Worm (Caenorhabditis elegans) whole organism, dauer: ENCODE data around the gene mvb-12.

Experiments
- unc-62 ChIP-seq: sonication (generic microtip); optimal IDR thresholded peaks from 2 replicates; lab custom pipeline; 2017; ENCODE audit warnings: missing biosample characterization, missing genetic modification reagents, missing genetic modification characterization

Gene mvb-12

ce11 chrIV:7830151-7830550 lies at the start of gene mvb-12:
mvb-12 (plus strand) TSS chrIV:7830525.
- TF ChIP-seq unc-62 (GFP tag; lab: Kevin White, UChicago): no peak

- TF ChIP-seq unc-62 (GFP tag; lab: Kevin White, UChicago): no peak
Observed at ce11 chrIV:7782292-7782691, 48.0 kb upstream of the mvb-12 start, which contains the start of gene sec-10. sec-10 (minus strand) TSS chrIV:7782499.

DNA sequence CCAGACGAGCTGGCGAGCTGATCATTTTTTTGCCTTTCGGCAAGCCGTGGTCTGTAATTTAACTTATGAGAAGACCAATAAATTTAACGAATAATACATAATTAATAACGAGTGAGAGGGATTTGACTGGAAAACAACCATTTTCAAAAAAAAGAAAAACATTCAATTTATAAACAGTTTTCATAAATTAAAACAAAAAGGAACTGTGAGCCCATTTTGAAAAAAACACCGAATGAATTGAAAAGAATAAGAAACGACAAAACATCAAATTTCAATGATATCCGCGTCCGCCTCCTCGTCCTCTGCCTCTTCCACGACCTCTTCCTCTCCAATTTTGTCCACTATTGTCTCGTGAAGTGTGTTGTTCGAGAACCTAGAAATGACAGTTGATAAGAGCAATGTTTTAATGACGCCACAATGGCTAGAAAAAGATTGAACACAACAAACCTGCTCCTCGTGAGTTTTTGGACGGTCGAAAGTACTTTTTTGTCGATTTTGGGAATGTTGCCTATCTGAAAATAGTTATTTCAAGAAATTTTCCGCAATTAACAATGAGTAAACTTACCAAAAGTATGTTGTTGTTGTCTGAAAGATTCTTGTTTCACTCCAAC lies 46.4 kb upstream of the mvb-12 start, which contains the start of gene tag-321:
Gene tag-321, minus strand, starts transcription at position 51 of the 611 bp plus-strand sequence.
- no peak for TF ChIP-seq unc-62 (GFP tag; lab: Kevin White, UChicago)

DNA sequence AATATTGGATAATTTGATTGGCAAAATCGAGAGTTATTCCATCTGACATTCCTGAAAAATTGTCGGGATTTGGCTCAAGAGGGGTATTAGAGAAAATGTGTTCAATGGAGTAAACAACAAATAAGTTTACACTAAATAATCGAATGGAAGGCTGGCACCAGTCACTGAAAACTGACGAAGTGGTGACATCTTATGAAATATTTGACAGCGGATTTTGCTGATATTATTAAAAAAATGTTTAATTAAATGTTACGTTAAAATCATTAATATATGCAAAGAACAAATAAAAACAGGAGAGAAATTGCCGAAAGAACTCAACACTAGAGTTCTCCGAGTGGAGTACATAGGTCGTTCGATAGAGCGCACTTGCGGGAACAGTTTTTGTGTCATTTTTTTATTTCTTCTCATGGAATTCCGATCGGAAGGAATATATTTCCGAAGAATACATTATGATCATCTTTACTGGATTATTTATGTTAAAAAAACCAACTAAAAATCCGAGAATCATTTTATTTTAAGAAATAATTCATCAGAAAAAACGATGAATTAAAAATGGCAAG lies 44.7 kb upstream of the mvb-12 start, which contains the start of gene tag-322:
Gene tag-322, minus strand, starts transcription at position 51 of the 560 bp plus-strand sequence.
- TF ChIP-seq unc-62 (GFP tag; lab: Kevin White, UChicago): no peak

DNA sequence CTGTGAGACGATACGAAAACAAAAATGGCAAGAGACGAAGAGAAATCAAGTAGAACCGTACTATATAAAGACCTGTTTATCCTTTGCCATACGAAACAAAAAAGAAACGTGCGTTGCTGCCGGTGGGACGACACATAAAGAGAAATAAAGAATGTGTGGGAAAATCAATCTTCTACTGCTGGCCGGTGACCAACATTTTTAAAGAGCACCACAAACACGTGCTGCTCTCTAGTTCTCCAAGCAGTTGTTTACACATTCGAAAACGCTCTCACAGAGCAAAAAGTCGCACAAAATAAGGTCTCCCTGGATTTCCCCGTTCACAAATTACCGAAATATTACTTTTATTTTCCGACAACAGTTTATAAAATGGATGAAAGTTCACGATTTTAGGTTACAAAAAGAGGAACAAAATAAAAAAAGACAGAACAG lies 40.8 kb upstream of the mvb-12 start, which contains the start of gene imp-3:
Gene imp-3, minus strand, starts transcription at position 93 of the 429 bp plus-strand sequence.
- TF ChIP-seq unc-62 (GFP tag; lab: Kevin White, UChicago): no peak

DNA sequence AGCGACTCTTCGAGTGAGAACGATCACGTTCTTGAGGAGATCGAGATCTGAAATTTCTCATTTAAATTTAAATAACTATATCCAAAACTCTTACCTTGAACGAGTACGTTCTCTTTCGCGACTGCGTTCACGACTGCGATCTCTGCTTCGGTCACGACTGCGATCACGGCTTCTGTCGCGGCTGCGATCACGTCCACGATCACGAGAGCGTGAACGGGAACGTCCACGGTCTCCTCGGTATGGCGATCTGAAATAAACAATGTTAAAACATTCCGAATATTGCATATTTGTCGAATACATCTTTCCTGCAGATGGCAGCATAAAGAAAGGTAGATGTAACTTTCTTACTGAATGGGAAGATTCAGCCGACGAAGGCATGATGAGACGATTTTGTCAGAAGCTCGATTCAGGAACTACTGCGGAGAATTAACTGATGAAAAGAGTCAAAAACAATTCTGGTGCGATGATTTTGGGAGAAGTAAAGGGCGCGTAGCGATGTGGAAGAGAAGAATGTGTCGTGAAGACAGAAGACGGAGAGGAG lies 40.1 kb upstream of the mvb-12 start:
- no peak for TF ChIP-seq unc-62 (GFP tag; lab: Kevin White, UChicago)

ce11 chrIV:7790801-7791588 lies 39.3 kb upstream of the mvb-12 start, which contains the start of gene rsp-6:
rsp-6 (minus strand) TSS chrIV:7791229.
- TF ChIP-seq unc-62 (GFP tag; lab: Kevin White, UChicago): no peak

DNA sequence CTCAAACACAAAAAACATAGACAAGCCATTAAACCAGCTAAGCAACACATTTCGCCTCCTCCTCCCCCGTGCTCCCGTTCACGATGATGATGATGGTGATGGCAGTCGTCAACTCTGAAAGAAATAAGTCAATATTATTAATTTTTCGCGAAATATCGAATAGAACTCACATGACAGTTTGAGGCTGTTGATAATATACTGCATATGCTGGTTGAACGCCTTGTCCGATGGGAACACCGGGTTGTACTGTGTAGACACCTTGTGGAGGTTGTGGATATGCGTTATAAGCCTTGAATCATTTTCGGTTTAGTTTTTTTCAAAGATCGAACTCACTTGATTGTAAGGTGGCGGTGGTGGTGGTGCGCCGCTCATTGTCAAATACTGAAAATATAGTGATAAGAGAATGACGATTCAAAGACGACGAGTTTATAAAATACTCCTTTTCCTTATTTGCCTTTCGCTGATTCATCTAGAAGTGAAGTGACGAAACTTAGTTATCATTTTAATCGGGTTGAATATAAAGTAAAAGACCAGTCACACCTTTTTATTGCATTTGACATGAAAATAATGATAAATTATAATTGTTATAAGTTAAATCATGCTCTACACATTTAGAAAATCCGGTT lies 38.4 kb upstream of the mvb-12 start, which contains the start of gene C33H5.13:
Gene C33H5.13, minus strand, starts transcription at position 443 of the 626 bp plus-strand sequence.
- TF ChIP-seq unc-62 (GFP tag; lab: Kevin White, UChicago): no peak

- TF ChIP-seq unc-62 (GFP tag; lab: Kevin White, UChicago): no peak
Observed at ce11 chrIV:7794709-7795108, 35.6 kb upstream of the mvb-12 start, which contains the start of gene ntp-1. ntp-1 (minus strand) TSS chrIV:7794809.

DNA sequence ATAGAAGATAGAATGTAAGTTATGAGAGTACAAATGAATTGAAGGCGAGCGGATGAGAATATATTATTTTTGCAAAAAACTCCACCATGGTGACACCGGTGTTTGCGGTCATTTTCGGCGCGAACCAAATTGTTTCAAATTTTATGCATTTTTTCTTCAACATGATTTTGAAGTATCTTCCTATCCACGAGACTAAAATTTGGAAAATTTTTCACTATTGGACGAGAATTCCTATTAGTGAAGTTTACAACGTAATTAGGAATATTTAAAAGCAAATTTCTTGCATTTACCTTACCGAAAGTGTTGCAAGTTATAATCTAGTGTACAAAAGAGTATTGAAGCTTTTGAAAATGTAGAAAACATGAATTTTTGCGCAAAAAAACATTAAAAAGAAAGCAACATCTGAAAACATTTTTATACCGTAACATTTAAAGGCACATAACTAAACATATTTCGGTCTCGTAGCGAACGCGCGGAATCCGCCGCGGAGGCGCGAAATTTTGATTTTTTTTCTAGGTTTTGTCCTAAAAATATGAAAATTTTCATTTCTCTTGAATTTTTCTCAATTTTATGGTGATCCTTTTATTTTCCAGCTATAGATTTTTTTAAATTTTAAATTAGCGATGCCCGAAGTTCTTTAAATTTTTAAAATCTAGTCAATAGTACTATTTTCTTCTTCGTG lies 33.8 kb upstream of the mvb-12 start, which contains the start of gene sgo-1:
Gene sgo-1, minus strand, starts transcription at position 51 of the 682 bp plus-strand sequence.
- no peak for TF ChIP-seq unc-62 (GFP tag; lab: Kevin White, UChicago)

ce11 chrIV:7800338-7800737 lies 30.0 kb upstream of the mvb-12 start:
- no peak for TF ChIP-seq unc-62 (GFP tag; lab: Kevin White, UChicago)

DNA sequence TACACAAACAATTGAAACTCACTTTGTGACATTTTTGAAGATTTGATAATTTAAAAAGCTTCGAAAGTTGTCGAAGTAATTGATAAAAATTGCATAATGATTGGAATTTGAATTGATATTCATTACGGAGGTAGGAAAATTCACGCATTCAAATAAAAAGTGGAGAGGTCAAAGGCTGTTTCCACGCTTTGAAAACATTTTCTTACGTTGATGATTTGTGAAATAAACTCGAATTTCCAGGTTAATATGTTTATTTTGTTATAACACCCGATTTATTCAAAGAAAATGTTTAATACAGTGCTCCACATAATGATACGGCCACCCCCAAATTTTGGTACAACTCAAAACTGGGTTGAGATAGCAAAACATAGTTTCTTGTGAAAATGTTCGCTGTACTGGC lies 27.1 kb upstream of the mvb-12 start, which contains the start of gene C33H5.16:
Gene C33H5.16, minus strand, starts transcription at position 101 of the 400 bp plus-strand sequence.
- no peak for TF ChIP-seq unc-62 (GFP tag; lab: Kevin White, UChicago)

DNA sequence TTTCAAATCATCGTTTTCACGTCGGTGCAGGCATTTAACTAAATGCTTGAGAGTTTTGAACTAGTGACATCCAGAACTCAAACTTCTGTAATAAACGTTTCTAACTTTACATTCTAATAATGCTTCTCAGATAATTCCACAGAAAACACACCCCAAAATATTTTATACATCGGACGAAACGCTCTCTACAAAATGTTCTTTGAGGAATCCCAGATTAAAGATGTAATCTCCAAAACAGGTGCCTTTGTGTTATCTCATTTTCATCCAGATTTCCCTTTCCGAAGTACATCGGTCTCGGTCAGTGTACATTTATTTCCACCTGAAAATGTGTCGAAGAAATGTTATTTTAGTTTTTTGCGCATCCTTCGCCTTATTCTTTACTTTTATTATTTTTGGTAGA lies 25.6 kb upstream of the mvb-12 start, which contains the start of gene C33H5.2:
Gene C33H5.2, plus strand, starts transcription at position 301 of the 400 bp plus-strand sequence.
- no peak for TF ChIP-seq unc-62 (GFP tag; lab: Kevin White, UChicago)

DNA sequence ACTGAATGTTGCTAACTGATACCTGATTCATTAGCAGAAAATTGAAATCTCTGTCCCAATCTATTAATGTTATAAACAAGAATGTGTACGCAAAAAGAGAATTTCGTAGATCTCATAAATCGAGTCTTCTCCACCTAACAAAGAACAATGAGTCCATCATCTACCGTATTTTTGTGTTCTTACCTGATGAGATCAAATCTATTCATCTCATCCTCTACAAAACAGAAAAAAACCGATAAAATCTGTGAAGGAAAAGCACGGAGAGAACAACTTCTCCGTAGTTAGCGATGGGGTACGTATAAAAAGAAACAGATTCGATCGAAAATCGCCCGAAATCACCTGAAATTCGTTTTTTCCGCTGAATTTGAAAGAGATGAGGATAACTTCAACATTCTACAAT lies 21.7 kb upstream of the mvb-12 start, which contains the start of gene C33H5.1:
Gene C33H5.1, plus strand, starts transcription at position 330 of the 400 bp plus-strand sequence.
- TF ChIP-seq unc-62 (GFP tag; lab: Kevin White, UChicago): no peak
